Worm (Caenorhabditis elegans) whole organism, L2 larva: Measurements from ENCODE around the gene F07A11.5.

Source experiments
- aly-2 ChIP-seq: fragments of 150-350 bp; optimal IDR thresholded peaks from 2 replicates; lab custom pipeline; 2014; ENCODE audit warnings: missing biosample characterization, missing genetic modification characterization
- ama-1 ChIP-seq: fragments of 150-350 bp; optimal IDR thresholded peaks from 2 replicates; lab custom pipeline; 2018; ENCODE audit warnings: inconsistent platforms
- dmd-4 ChIP-seq: sonication (generic microtip); optimal IDR thresholded peaks from 2 replicates; lab custom pipeline; 2017; ENCODE audit warnings: missing biosample characterization, missing genetic modification characterization
- mab-5 ChIP-seq: fragments of 150-350 bp; optimal IDR thresholded peaks from 2 replicates; lab custom pipeline; 2014; ENCODE audit warnings: missing biosample characterization, missing genetic modification characterization
- nhr-10 ChIP-seq: sonication (generic microtip); optimal IDR thresholded peaks from 2 replicates; lab custom pipeline; 2017; ENCODE audit warnings: missing biosample characterization, missing genetic modification characterization
- ztf-4 ChIP-seq: fragments of 150-350 bp; optimal IDR thresholded peaks from 2 replicates; lab custom pipeline; 2014; ENCODE audit warnings: missing biosample characterization, missing genetic modification characterization

DNA sequence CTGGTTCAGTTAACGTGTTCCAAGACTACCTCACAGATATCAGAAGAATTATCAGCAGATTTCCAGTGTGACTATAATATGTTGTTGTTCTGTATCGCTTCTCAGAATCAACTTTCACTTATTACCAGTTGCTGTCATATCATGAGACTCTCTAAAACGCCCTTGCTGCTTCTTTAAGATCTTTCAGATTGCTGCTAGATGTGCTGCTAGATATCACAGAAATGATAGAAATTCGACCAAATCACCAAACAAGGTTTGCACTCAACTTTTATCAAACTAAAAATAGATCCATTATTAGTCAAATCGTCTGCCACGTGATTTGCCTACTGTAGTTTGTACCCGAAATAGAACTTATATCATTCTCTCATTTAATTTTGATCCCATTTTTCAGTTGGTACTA is 32.4 kb downstream of the F07A11.5 start:
- TF ChIP-seq aly-2 (no peak), ztf-4 (tag; lab: Kevin White, UChicago) (no peak), nhr-10 (tag; lab: Kevin White, UChicago) (no peak), mab-5 (no peak), dmd-4 (no peak), ama-1 (lab: Kevin White, UChicago) (no peak)
